Fruit fly (Drosophila melanogaster) whole organism: Measurements from ENCODE around the gene CG7966.

Source experiments
- CG8478 ChIP-seq: fragments of >200 bp; optimal IDR thresholded peaks from 2 replicates; lab custom pipeline; 2018; ENCODE audit warnings: inconsistent platforms
- Dll ChIP-seq: fragments of >200 bp; optimal IDR thresholded peaks from 2 replicates; lab custom pipeline; 2017
- EcR ChIP-seq, 2 experiments: fragments of >200 bp; optimal IDR thresholded peaks; 2 replicates each; lab custom pipeline; 2017; ENCODE audit warnings: missing biosample characterization in 2 of 2, missing genetic modification characterization in 2 of 2, missing genetic modification reagents in 2 of 2
- pan ChIP-seq: fragments of >200 bp; optimal IDR thresholded peaks from 2 replicates; lab custom pipeline; 2017
- usp ChIP-seq: fragments of >200 bp; optimal IDR thresholded peaks from 2 replicates; lab custom pipeline; 2017; ENCODE audit warnings: missing biosample characterization, missing genetic modification characterization, mixed read lengths

dm6 chr3R:13015402-13015801 lies 35.9 kb downstream of the CG7966 start:
- no peak for TF ChIP-seq usp (GFP tag; lab: Kevin White, UChicago)
- no peak for TF ChIP-seq Dll (lab: Kevin White, UChicago)
- no peak for TF ChIP-seq pan (lab: Kevin White, UChicago)
- no peak for TF ChIP-seq CG8478
- TF ChIP-seq EcR (GFP tag; optimal IDR thresholded peaks at IDR 0.05; lab: Kevin White, UChicago) = no peak
